Worm (Caenorhabditis elegans) whole organism, L1 larva: ENCODE results near the gene cdh-5.

Experiments
- blmp-1 ChIP-seq: fragments of 150-350 bp; optimal IDR thresholded peaks from 2 replicates; lab custom pipeline; 2014; ENCODE audit warnings: missing biosample characterization, missing genetic modification characterization
- ceh-8 ChIP-seq: fragments of 200-800 bp; sonication (Bioruptor generic); optimal IDR thresholded peaks from 2 replicates; lab custom pipeline; 2018; ENCODE audit warnings: mild to moderate bottlenecking, missing genetic modification characterization, moderate library complexity, missing compliant biosample characterization
- egl-27 ChIP-seq, 2 experiments: fragments of 150-350 bp in 1 of 2; sonication (generic microtip); optimal IDR thresholded peaks; 3 replicates each; lab custom pipeline; 2017 to 2018; ENCODE audit warnings: missing biosample characterization in 2 of 2, missing genetic modification characterization in 2 of 2, missing genetic modification reagents in 2 of 2
- lin-13 ChIP-seq: fragments of 150-350 bp; optimal IDR thresholded peaks from 2 replicates; lab custom pipeline; 2014; ENCODE audit warnings: missing biosample characterization, missing genetic modification reagents, missing genetic modification characterization
- nhr-237 ChIP-seq: fragments of 150-350 bp; optimal IDR thresholded peaks from 2 replicates; lab custom pipeline; 2014; ENCODE audit warnings: missing biosample characterization, missing genetic modification characterization
- rnt-1 ChIP-seq: sonication (generic microtip); optimal IDR thresholded peaks from 2 replicates; lab custom pipeline; 2016; ENCODE audit warnings: mild to moderate bottlenecking, missing genetic modification characterization, moderate library complexity, missing compliant biosample characterization
- skn-1 ChIP-seq: fragments of 150-350 bp; optimal IDR thresholded peaks from 2 replicates; lab custom pipeline; 2014; ENCODE audit warnings: missing biosample characterization, missing genetic modification characterization
- unc-62 ChIP-seq: fragments of 150-350 bp; optimal IDR thresholded peaks from 2 replicates; lab custom pipeline; 2014; ENCODE audit warnings: missing biosample characterization, missing genetic modification reagents, missing genetic modification characterization

DNA sequence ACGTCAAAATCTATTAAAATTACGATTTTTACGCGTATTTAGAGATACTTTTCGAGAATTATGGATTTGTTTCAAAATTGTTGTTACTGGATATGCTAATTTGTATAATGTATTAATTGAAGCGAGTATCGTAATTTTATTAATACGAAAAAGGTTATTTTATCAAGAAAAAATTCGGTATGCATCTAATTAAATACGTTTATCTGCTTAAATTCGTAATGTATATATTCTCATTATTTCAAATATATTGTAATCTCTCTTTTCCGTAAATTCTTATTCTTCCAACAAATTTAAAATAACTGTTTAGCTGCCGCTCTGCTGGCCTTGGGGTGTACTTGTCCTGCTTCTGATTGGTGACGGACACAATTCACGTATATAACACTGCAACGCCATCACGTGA is 37.7 kb upstream of the cdh-5 start, which contains the start of gene dgk-4:
- no peak for TF ChIP-seq ceh-8 (GFP tag; lab: Kevin White, UChicago)
- no peak for TF ChIP-seq rnt-1
- TF ChIP-seq lin-13 (GFP tag; lab: Kevin White, UChicago), result no peak
- no peak for TF ChIP-seq unc-62 (GFP tag; lab: Kevin White, UChicago)
- TF ChIP-seq nhr-237 (tag; lab: Kevin White, UChicago), result no peak
- no peak for TF ChIP-seq skn-1
- no peak for TF ChIP-seq egl-27 (tag; optimal IDR thresholded peaks at IDR 0.05; lab: Kevin White, UChicago)
- no peak for TF ChIP-seq blmp-1
